Worm (Caenorhabditis elegans): ENCODE measurements around the gene smf-3.

DNA sequence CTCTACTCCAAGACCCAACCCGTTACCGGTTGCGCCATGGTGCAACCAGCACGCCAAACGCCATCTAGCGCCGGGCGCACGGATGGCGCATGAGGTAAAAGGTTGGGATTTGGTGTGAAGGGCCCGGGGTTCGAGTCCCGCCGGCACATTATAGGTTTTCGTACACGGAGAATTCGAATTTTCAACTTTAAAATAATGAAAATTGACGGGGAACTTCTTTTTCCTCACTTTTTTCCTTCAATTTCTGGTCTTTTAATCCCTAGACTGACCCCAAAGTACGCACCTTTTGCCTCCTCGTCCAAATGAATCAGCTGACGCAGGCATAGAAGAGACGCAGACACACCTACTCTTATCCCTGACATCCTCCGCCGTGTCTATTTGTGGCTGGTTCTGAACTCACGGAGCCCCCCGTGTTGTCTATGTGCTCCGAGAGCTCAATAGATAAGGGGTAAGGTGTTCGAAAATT, 15.1 kb upstream of the smf-3 start:
- TF ChIP-seq nhr-25 (tag; optimal IDR thresholded peaks at IDR 0.05) (peak; percentile 22), pqm-1 (tag; optimal IDR thresholded peaks at IDR 0.05) (no peak), ceh-16 (tag; optimal IDR thresholded peaks at IDR 0.05) (no peak), pha-4 (tag; optimal IDR thresholded peaks at IDR 0.05) (peak; percentile 61), fkh-10 (GFP tag; optimal IDR thresholded peaks at IDR 0.05) (no peak), fos-1 (tag; optimal IDR thresholded peaks at IDR 0.05) (no peak), ztf-4 (tag; optimal IDR thresholded peaks at IDR 0.05) (no peak), ztf-11 (tag; optimal IDR thresholded peaks at IDR 0.05) (no peak), nhr-28 (tag; optimal IDR thresholded peaks at IDR 0.05) (no peak), elt-1 (tag; optimal IDR thresholded peaks at IDR 0.05) (no peak), lin-39 (tag; optimal IDR thresholded peaks at IDR 0.05) (no peak), nhr-12 (tag; optimal IDR thresholded peaks at IDR 0.05) (no peak)

All from whole organism, L3 larva.